Worm (Caenorhabditis elegans) whole organism, mixed stage, embryonic: Measurements from ENCODE around the gene ehbp-1.

Experiments used
- M03D4.4 ChIP-seq: sonication (generic microtip); optimal IDR thresholded peaks from 2 replicates; lab custom pipeline; 2017; ENCODE audit warnings: mild to moderate bottlenecking, missing genetic modification characterization, missing compliant biosample characterization
- bed-3 ChIP-seq: fragments of 200-800 bp; sonication (Bioruptor generic); optimal IDR thresholded peaks from 3 replicates; lab custom pipeline; 2018; ENCODE audit warnings: mild to moderate bottlenecking, missing genetic modification characterization, moderate library complexity, missing compliant biosample characterization
- blmp-1 ChIP-seq: fragments of 150-350 bp; optimal IDR thresholded peaks from 2 replicates; lab custom pipeline; 2014; ENCODE audit warnings: missing biosample characterization, missing genetic modification characterization
- ceh-39 ChIP-seq: fragments of 150-350 bp; optimal IDR thresholded peaks from 2 replicates; lab custom pipeline; 2014; ENCODE audit warnings: missing biosample characterization, missing genetic modification characterization
- ceh-43 ChIP-seq: fragments of 200-800 bp; sonication (Bioruptor generic); optimal IDR thresholded peaks from 2 replicates; lab custom pipeline; 2018; ENCODE audit warnings: mild to moderate bottlenecking, missing genetic modification characterization, moderate library complexity, missing compliant biosample characterization
- ceh-83 ChIP-seq: fragments of 200-800 bp; sonication (Bioruptor generic); optimal IDR thresholded peaks from 2 replicates; lab custom pipeline; 2018; ENCODE audit warnings: mild to moderate bottlenecking, missing genetic modification characterization, missing compliant biosample characterization
- ces-1 ChIP-seq: fragments of 150-350 bp; optimal IDR thresholded peaks from 2 replicates; lab custom pipeline; 2014; ENCODE audit warnings: missing biosample characterization, missing genetic modification reagents, missing genetic modification characterization
- drap-1 ChIP-seq: fragments of 200-800 bp; sonication (Bioruptor generic); optimal IDR thresholded peaks from 3 replicates; lab custom pipeline; 2018; ENCODE audit warnings: mild to moderate bottlenecking, missing genetic modification characterization, missing compliant biosample characterization
- elt-1 ChIP-seq: sonication (generic microtip); optimal IDR thresholded peaks from 2 replicates; lab custom pipeline; 2017; ENCODE audit warnings: missing genetic modification characterization, mild to moderate bottlenecking, missing compliant biosample characterization, antibody characterized with exemption, moderate library complexity, borderline replicate concordance; ENCODE audit not compliant: insufficient read depth
- elt-3 ChIP-seq: fragments of 150-350 bp; optimal IDR thresholded peaks from 2 replicates; lab custom pipeline; 2014; ENCODE audit warnings: missing biosample characterization, missing genetic modification characterization
- flh-1 ChIP-seq: fragments of 200-800 bp; sonication (Bioruptor generic); optimal IDR thresholded peaks from 2 replicates; lab custom pipeline; 2018; ENCODE audit warnings: mild to moderate bottlenecking, missing genetic modification characterization, moderate library complexity, missing compliant biosample characterization
- hlh-1 ChIP-seq: fragments of 150-350 bp; optimal IDR thresholded peaks from 2 replicates; lab custom pipeline; 2014; ENCODE audit warnings: missing biosample characterization, missing genetic modification reagents, missing genetic modification characterization
- lin-13 ChIP-seq: fragments of 150-350 bp; optimal IDR thresholded peaks from 2 replicates; lab custom pipeline; 2014; ENCODE audit warnings: missing biosample characterization, missing genetic modification characterization
- lin-32 ChIP-seq: fragments of 200-800 bp; sonication (Bioruptor generic); optimal IDR thresholded peaks from 2 replicates; lab custom pipeline; 2018; ENCODE audit warnings: mild to moderate bottlenecking, missing genetic modification characterization, missing compliant biosample characterization
- lsy-2 ChIP-seq: fragments of 150-350 bp; optimal IDR thresholded peaks from 2 replicates; lab custom pipeline; 2014; ENCODE audit warnings: missing biosample characterization, missing genetic modification characterization
- mab-5 ChIP-seq: fragments of 150-350 bp; optimal IDR thresholded peaks from 2 replicates; lab custom pipeline; 2014; ENCODE audit warnings: missing biosample characterization, missing genetic modification characterization
- mep-1 ChIP-seq: fragments of 150-350 bp; optimal IDR thresholded peaks from 2 replicates; lab custom pipeline; 2017; ENCODE audit warnings: missing biosample characterization, missing genetic modification reagents, missing genetic modification characterization, inconsistent platforms
- mls-2 ChIP-seq: sonication (generic microtip); optimal IDR thresholded peaks from 2 replicates; lab custom pipeline; 2016; ENCODE audit warnings: mild to moderate bottlenecking, missing genetic modification characterization, moderate library complexity, missing compliant biosample characterization
- nhr-12 ChIP-seq: fragments of 150-350 bp; optimal IDR thresholded peaks from 2 replicates; lab custom pipeline; 2014; ENCODE audit warnings: missing biosample characterization, missing genetic modification characterization
- nhr-2 ChIP-seq: fragments of 150-350 bp; optimal IDR thresholded peaks from 2 replicates; lab custom pipeline; 2014; ENCODE audit warnings: missing biosample characterization, missing genetic modification characterization
- nhr-237 ChIP-seq: fragments of 150-350 bp; optimal IDR thresholded peaks from 2 replicates; lab custom pipeline; 2014; ENCODE audit warnings: missing biosample characterization, missing genetic modification characterization
- nhr-28 ChIP-seq: fragments of 150-350 bp; optimal IDR thresholded peaks from 2 replicates; lab custom pipeline; 2014; ENCODE audit warnings: missing biosample characterization, missing genetic modification characterization
- nhr-76 ChIP-seq: sonication (generic microtip); optimal IDR thresholded peaks from 2 replicates; lab custom pipeline; 2017; ENCODE audit warnings: missing biosample characterization, missing genetic modification characterization
- pha-4 ChIP-seq: fragments of 150-350 bp; optimal IDR thresholded peaks from 2 replicates; lab custom pipeline; 2018; ENCODE audit warnings: missing biosample characterization, missing genetic modification reagents, missing genetic modification characterization
- sem-2 ChIP-seq: fragments of 200-800 bp; sonication (Bioruptor generic); optimal IDR thresholded peaks from 2 replicates; lab custom pipeline; 2018; ENCODE audit warnings: mild to moderate bottlenecking, missing genetic modification characterization, missing compliant biosample characterization
- snpc-4 ChIP-seq: fragments of 150-350 bp; optimal IDR thresholded peaks from 2 replicates; lab custom pipeline; 2014; ENCODE audit warnings: missing biosample characterization, missing genetic modification characterization
- sptf-1 ChIP-seq: sonication (generic microtip); optimal IDR thresholded peaks from 2 replicates; lab custom pipeline; 2017; ENCODE audit warnings: mild to moderate bottlenecking, missing genetic modification characterization, moderate library complexity, missing compliant biosample characterization
- tbx-8 ChIP-seq: fragments of 200-800 bp; sonication (Bioruptor generic); optimal IDR thresholded peaks from 2 replicates; lab custom pipeline; 2018; ENCODE audit warnings: mild to moderate bottlenecking, missing genetic modification characterization, moderate library complexity, missing compliant biosample characterization
- unc-39 ChIP-seq: fragments of 150-350 bp; optimal IDR thresholded peaks from 2 replicates; lab custom pipeline; 2014; ENCODE audit warnings: missing biosample characterization, missing genetic modification characterization
- unc-62 ChIP-seq: fragments of 150-350 bp; optimal IDR thresholded peaks from 2 replicates; lab custom pipeline; 2014; ENCODE audit warnings: missing biosample characterization, missing genetic modification reagents, missing genetic modification characterization
- zip-8 ChIP-seq: fragments of 150-350 bp; optimal IDR thresholded peaks from 2 replicates; lab custom pipeline; 2014; ENCODE audit warnings: missing biosample characterization, missing genetic modification characterization
- ztf-11 ChIP-seq: fragments of 150-350 bp; optimal IDR thresholded peaks from 2 replicates; lab custom pipeline; 2014; ENCODE audit warnings: missing biosample characterization, missing genetic modification characterization

Gene ehbp-1

ce11 chrV:9549459-9549858, 985 bp upstream of the ehbp-1 start, which contains the start of gene nstp-10:
Gene nstp-10, minus strand, starts transcription at chrV:9549836.
- TF ChIP-seq ceh-83: no peak
- peak; percentile 81 for TF ChIP-seq mep-1 (tag; lab: Kevin White, UChicago)
- peak; percentile 28 for TF ChIP-seq ces-1 (GFP tag; lab: Kevin White, UChicago)
- TF ChIP-seq lin-13 (tag; lab: Kevin White, UChicago): peak; percentile 47
- TF ChIP-seq lsy-2: peak; percentile 84
- TF ChIP-seq sem-2: no peak
- TF ChIP-seq nhr-237 (tag; lab: Kevin White, UChicago): peak; percentile 8
- no peak for TF ChIP-seq nhr-76 (tag; lab: Kevin White, UChicago)
- TF ChIP-seq drap-1 (GFP tag; lab: Kevin White, UChicago): no peak

- TF ChIP-seq nhr-12 (tag; lab: Kevin White, UChicago) (no peak), ceh-43 (no peak), ces-1 (GFP tag; lab: Kevin White, UChicago) (no peak)
Measured at ce11 chrV:9556668-9557067, 6.2 kb downstream of the ehbp-1 start.

- TF ChIP-seq sptf-1: peak; percentile 5
- no peak for TF ChIP-seq unc-39 (tag; lab: Kevin White, UChicago)
- TF ChIP-seq ces-1 (GFP tag; lab: Kevin White, UChicago): peak; percentile 91
Measured at ce11 chrV:9561624-9562179, 11.3 kb downstream of the ehbp-1 start, which contains the start of gene rgef-1. Gene rgef-1, minus strand, starts transcription at chrV:9561674.

ce11 chrV:9563585-9563984, 13.1 kb downstream of the ehbp-1 start:
- TF ChIP-seq mab-5 (tag; lab: Kevin White, UChicago) (no peak), bed-3 (GFP tag; lab: Kevin White, UChicago) (no peak), pha-4 (tag; lab: Kevin White, UChicago) (no peak), zip-8 (tag; lab: Kevin White, UChicago) (peak; percentile 50), M03D4.4 (tag; lab: Kevin White, UChicago) (no peak)

ce11 chrV:9568707-9569106, 18.3 kb downstream of the ehbp-1 start, which contains the start of gene F25B3.4:
Gene F25B3.4, minus strand, starts transcription at chrV:9568807.
- no peak for TF ChIP-seq unc-62 (GFP tag; lab: Kevin White, UChicago)
- no peak for TF ChIP-seq elt-3 (tag; lab: Kevin White, UChicago)
- TF ChIP-seq nhr-2: no peak

DNA sequence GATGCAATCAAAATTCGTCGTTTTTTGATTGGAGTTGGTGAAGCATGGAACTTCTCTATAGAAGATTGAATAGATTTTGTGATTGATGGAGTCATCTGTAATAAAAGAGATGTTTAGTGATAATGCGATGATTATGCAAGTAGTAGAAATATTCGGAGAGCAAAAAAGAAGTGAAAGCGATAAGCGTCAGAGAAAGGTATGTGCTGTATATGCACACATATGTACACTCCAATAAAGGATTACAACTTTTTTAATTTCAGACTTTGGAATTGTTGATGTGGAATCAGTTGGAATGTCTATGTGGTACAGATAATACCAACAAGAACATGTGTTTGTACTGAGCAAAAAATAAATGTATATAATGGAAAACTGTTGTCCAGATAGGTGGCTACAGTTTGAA, 19.8 kb downstream of the ehbp-1 start, which contains the start of gene F25B3.5:
Gene F25B3.5 (minus strand): TSS at position 101 of the 400 bp plus-strand sequence.
- no peak for TF ChIP-seq blmp-1
- TF ChIP-seq ces-1 (GFP tag; lab: Kevin White, UChicago): no peak
- TF ChIP-seq ztf-11 (tag; lab: Kevin White, UChicago): no peak
- no peak for TF ChIP-seq lin-32 (GFP tag; lab: Kevin White, UChicago)
- TF ChIP-seq pha-4 (tag; lab: Kevin White, UChicago): no peak
- no peak for TF ChIP-seq sem-2
- TF ChIP-seq flh-1 (GFP tag; lab: Kevin White, UChicago): no peak
- TF ChIP-seq nhr-237 (tag; lab: Kevin White, UChicago): no peak
- TF ChIP-seq elt-1 (tag; lab: Kevin White, UChicago): no peak
- TF ChIP-seq drap-1 (GFP tag; lab: Kevin White, UChicago): no peak
- TF ChIP-seq hlh-1 (tag; lab: Kevin White, UChicago): no peak
- TF ChIP-seq bed-3 (GFP tag; lab: Kevin White, UChicago): no peak
- no peak for TF ChIP-seq ceh-43
- no peak for TF ChIP-seq M03D4.4 (tag; lab: Kevin White, UChicago)
- TF ChIP-seq, all 35 proteins: peak for 0

ce11 chrV:9571056-9571455, 20.6 kb downstream of the ehbp-1 start:
- no peak for TF ChIP-seq mls-2 (tag; lab: Kevin White, UChicago)
- TF ChIP-seq hlh-1 (tag; lab: Kevin White, UChicago): no peak
- no peak for TF ChIP-seq snpc-4 (tag; lab: Kevin White, UChicago)
- no peak for TF ChIP-seq bed-3 (GFP tag; lab: Kevin White, UChicago)
- no peak for TF ChIP-seq lin-32 (GFP tag; lab: Kevin White, UChicago)
- no peak for TF ChIP-seq nhr-28 (tag; lab: Kevin White, UChicago)
- TF ChIP-seq elt-1 (tag; lab: Kevin White, UChicago): no peak
- TF ChIP-seq ceh-43: no peak
- no peak for TF ChIP-seq tbx-8 (GFP tag; lab: Kevin White, UChicago)
- TF ChIP-seq sem-2: no peak
- no peak for TF ChIP-seq ceh-39 (tag; lab: Kevin White, UChicago)
- no peak for TF ChIP-seq nhr-2
- TF ChIP-seq unc-62 (GFP tag; lab: Kevin White, UChicago): no peak
